Worm (Caenorhabditis elegans) whole organism, midembryonic: Measurements from ENCODE around the gene C18G1.8.

ENCODE experiments used
- cog-1 ChIP-seq: sonication (generic microtip); optimal IDR thresholded peaks from 2 replicates; lab custom pipeline; 2016; ENCODE audit warnings: missing genetic modification characterization, missing compliant biosample characterization
- flt-1 ChIP-seq: fragments of 200-800 bp; sonication (Bioruptor generic); IDR thresholded peaks from 2 replicates; pipeline ENCODE4 v1.3.6; 2022; ENCODE audit warnings: missing genetic modification characterization, missing compliant biosample characterization
- klf-2 ChIP-seq: fragments of 200-800 bp; sonication (Bioruptor generic); conservative IDR thresholded peaks from 2 replicates; pipeline ENCODE4 v1.3.6; 2022; ENCODE audit warnings: missing genetic modification reagents, missing genetic modification characterization, missing compliant biosample characterization
- ref-1 ChIP-seq: fragments of 200-800 bp; sonication (Bioruptor generic); conservative IDR thresholded peaks from 2 replicates; pipeline ENCODE4 v1.3.6; 2022; ENCODE audit warnings: missing genetic modification reagents, missing genetic modification characterization, missing compliant biosample characterization
- ztf-23 ChIP-seq: fragments of 200-800 bp; sonication (Bioruptor generic); IDR thresholded peaks from 2 replicates; pipeline ENCODE4 v1.3.6; 2022; ENCODE audit warnings: missing genetic modification reagents, missing genetic modification characterization, missing compliant biosample characterization
- ztf-29 ChIP-seq: fragments of 200-800 bp; sonication (Bioruptor generic); IDR thresholded peaks from 2 replicates; pipeline ENCODE4 v1.3.6; 2022; ENCODE audit warnings: missing genetic modification reagents, missing genetic modification characterization, missing compliant biosample characterization

- no peak for TF ChIP-seq ztf-23
- TF ChIP-seq klf-2 (GFP tag; lab: Robert Waterston, UW): no peak
- no peak for TF ChIP-seq flt-1
- no peak for TF ChIP-seq cog-1 (tag; lab: Kevin White, UChicago)
- TF ChIP-seq ref-1 (GFP tag; lab: Robert Waterston, UW): no peak
- no peak for TF ChIP-seq ztf-29 (GFP tag; lab: Robert Waterston, UW)
Observed at ce11 chrV:4790368-4790767, 24.0 kb upstream of the C18G1.8 start, which contains the start of gene R02F11.12.
